Fruit fly (Drosophila melanogaster) whole organism, embryonic: ENCODE measurements around the gene CG34347.

Source experiments
- Ada2b ChIP-seq: fragments of 200-800 bp; sonication (Bioruptor generic); IDR thresholded peaks from 2 replicates; pipeline ENCODE4 v1.3.6; 2022; ENCODE audit warnings: missing biosample characterization, missing genetic modification characterization
- CG10543 ChIP-seq: fragments of 200-800 bp; sonication (Bioruptor generic); optimal IDR thresholded peaks from 3 replicates; lab custom pipeline; 2017; ENCODE audit warnings: missing biosample characterization, mild to moderate bottlenecking, missing genetic modification characterization, moderate library complexity
- CG11723 ChIP-seq: fragments of 200-800 bp; sonication (Bioruptor generic); optimal IDR thresholded peaks from 2 replicates; lab custom pipeline; 2017; ENCODE audit warnings: missing biosample characterization, mild to moderate bottlenecking, missing genetic modification characterization
- CG12071 ChIP-seq: fragments of 200-800 bp; sonication (Bioruptor generic); optimal IDR thresholded peaks from 3 replicates; lab custom pipeline; 2018; ENCODE audit warnings: missing biosample characterization, mild to moderate bottlenecking, missing genetic modification characterization
- CG12104 ChIP-seq: fragments of 200-800 bp; sonication (Bioruptor generic); optimal IDR thresholded peaks from 3 replicates; lab custom pipeline; 2016; ENCODE audit warnings: missing biosample characterization, missing genetic modification characterization
- CG1529 ChIP-seq: fragments of 200-800 bp; sonication (Bioruptor generic); optimal IDR thresholded peaks from 3 replicates; lab custom pipeline; 2018; ENCODE audit warnings: missing biosample characterization, missing genetic modification characterization
- CG15514 ChIP-seq: fragments of 200-800 bp; sonication (Bioruptor generic); optimal IDR thresholded peaks from 3 replicates; lab custom pipeline; 2017; ENCODE audit warnings: missing biosample characterization, missing genetic modification characterization, mild to moderate bottlenecking, moderate library complexity, missing genetic modification reagents
- CG15601 ChIP-seq: fragments of 200-800 bp; sonication (Bioruptor generic); optimal IDR thresholded peaks from 3 replicates; lab custom pipeline; 2019; ENCODE audit warnings: missing biosample characterization, mild to moderate bottlenecking, missing genetic modification characterization, moderate library complexity
- CG16815 ChIP-seq: fragments of 200-800 bp; sonication (Bioruptor generic); optimal IDR thresholded peaks from 3 replicates; lab custom pipeline; 2017; ENCODE audit warnings: missing biosample characterization, mild to moderate bottlenecking, missing genetic modification characterization
- CG16863 ChIP-seq: fragments of 200-800 bp; sonication (Bioruptor generic); optimal IDR thresholded peaks from 3 replicates; lab custom pipeline; 2016; ENCODE audit warnings: missing biosample characterization, missing genetic modification characterization
- CG17568 ChIP-seq: fragments of 200-800 bp; sonication (Bioruptor generic); optimal IDR thresholded peaks from 2 replicates; lab custom pipeline; 2018; ENCODE audit warnings: missing biosample characterization, mild to moderate bottlenecking, missing genetic modification characterization, moderate library complexity
- CG3065 ChIP-seq: fragments of 200-800 bp; sonication (Bioruptor generic); optimal IDR thresholded peaks from 2 replicates; lab custom pipeline; 2016; ENCODE audit warnings: missing biosample characterization, missing genetic modification characterization
- CG31388 ChIP-seq: fragments of 200-800 bp; sonication (Bioruptor generic); optimal IDR thresholded peaks from 2 replicates; lab custom pipeline; 2016; ENCODE audit warnings: missing biosample characterization, missing genetic modification characterization
- CG34224 ChIP-seq: fragments of 200-800 bp; sonication (Bioruptor generic); IDR thresholded peaks from 3 replicates; pipeline ENCODE4 v1.3.6; 2022; ENCODE audit warnings: missing biosample characterization, missing genetic modification characterization; ENCODE audit not compliant: partially characterized antibody
- CG3995 ChIP-seq: fragments of 200-800 bp; sonication (Bioruptor generic); optimal IDR thresholded peaks from 3 replicates; lab custom pipeline; 2016; ENCODE audit warnings: missing biosample characterization, missing genetic modification characterization
- CG43689 ChIP-seq: fragments of 200-800 bp; sonication (Bioruptor generic); IDR thresholded peaks from 2 replicates; pipeline ENCODE4 v1.3.6; 2022; ENCODE audit warnings: missing biosample characterization, missing genetic modification characterization
- CG4854 ChIP-seq: fragments of 200-800 bp; sonication (Bioruptor generic); optimal IDR thresholded peaks from 2 replicates; lab custom pipeline; 2016; ENCODE audit warnings: missing biosample characterization, missing genetic modification characterization, inconsistent platforms
- CG5180 ChIP-seq: fragments of 200-800 bp; sonication (Bioruptor generic); optimal IDR thresholded peaks from 3 replicates; lab custom pipeline; 2017; ENCODE audit warnings: missing biosample characterization, missing genetic modification characterization, mild to moderate bottlenecking, moderate library complexity, missing genetic modification reagents
- CG6254 ChIP-seq: fragments of 200-800 bp; sonication (Bioruptor generic); optimal IDR thresholded peaks from 3 replicates; lab custom pipeline; 2017; ENCODE audit warnings: mild to moderate bottlenecking, missing biosample characterization, missing genetic modification reagents, missing genetic modification characterization
- CG7271 ChIP-seq: fragments of 200-800 bp; sonication (Bioruptor generic); optimal IDR thresholded peaks from 2 replicates; lab custom pipeline; 2018; ENCODE audit warnings: missing biosample characterization, mild to moderate bottlenecking, missing genetic modification characterization, moderate library complexity
- CG7372 ChIP-seq: fragments of 200-800 bp; sonication (Bioruptor generic); IDR thresholded peaks from 2 replicates; pipeline ENCODE4 v1.3.6; 2022; ENCODE audit warnings: missing biosample characterization, missing genetic modification characterization
- CG7786 ChIP-seq: fragments of 200-800 bp; sonication (Bioruptor generic); optimal IDR thresholded peaks from 2 replicates; lab custom pipeline; 2016; ENCODE audit warnings: missing biosample characterization, missing genetic modification characterization
- CG9727 ChIP-seq: fragments of 200-800 bp; sonication (Bioruptor generic); optimal IDR thresholded peaks from 3 replicates; lab custom pipeline; 2017; ENCODE audit warnings: missing biosample characterization, mild to moderate bottlenecking, missing genetic modification characterization
- CG9876 ChIP-seq: fragments of 200-800 bp; sonication (Bioruptor generic); optimal IDR thresholded peaks from 2 replicates; lab custom pipeline; 2016; ENCODE audit warnings: missing biosample characterization, missing genetic modification characterization
- Camta ChIP-seq: fragments of 200-800 bp; sonication (Bioruptor generic); optimal IDR thresholded peaks from 2 replicates; lab custom pipeline; 2016; ENCODE audit warnings: missing biosample characterization, missing genetic modification characterization
- Chrac-16 ChIP-seq: fragments of 200-800 bp; sonication (Bioruptor generic); optimal IDR thresholded peaks from 3 replicates; lab custom pipeline; 2016; ENCODE audit warnings: missing biosample characterization, missing genetic modification characterization
- Dip2 ChIP-seq: fragments of 200-800 bp; sonication (Bioruptor generic); IDR thresholded peaks from 2 replicates; pipeline ENCODE4 v1.3.6; 2022; ENCODE audit warnings: missing biosample characterization, missing genetic modification characterization
- Doc3 ChIP-seq: fragments of 200-800 bp; sonication (Bioruptor generic); IDR thresholded peaks from 3 replicates; pipeline ENCODE4 v1.3.6; 2022; ENCODE audit warnings: missing biosample characterization, missing genetic modification characterization; ENCODE audit not compliant: partially characterized antibody
- E2f2 ChIP-seq: fragments of 200-800 bp; sonication (Bioruptor generic); IDR thresholded peaks from 2 replicates; pipeline ENCODE4 v1.3.6; 2022; ENCODE audit warnings: missing biosample characterization, missing genetic modification characterization
- Gug ChIP-seq: fragments of 200-800 bp; sonication (Bioruptor generic); IDR thresholded peaks from 4 replicates; pipeline ENCODE4 v1.3.6; 2022; ENCODE audit warnings: missing biosample characterization, missing genetic modification characterization
- HLH3B ChIP-seq: fragments of 200-800 bp; sonication (Bioruptor generic); IDR thresholded peaks from 2 replicates; pipeline ENCODE4 v1.3.6; 2022; ENCODE audit warnings: missing biosample characterization, missing genetic modification characterization
- HLHmδ ChIP-seq: fragments of 200-800 bp; sonication (Bioruptor generic); optimal IDR thresholded peaks from 2 replicates; lab custom pipeline; 2018; ENCODE audit warnings: missing biosample characterization, mild to moderate bottlenecking, missing genetic modification characterization, moderate library complexity
- Nf-YB ChIP-seq: fragments of 200-800 bp; sonication (Bioruptor generic); optimal IDR thresholded peaks from 3 replicates; lab custom pipeline; 2019; ENCODE audit warnings: missing biosample characterization, mild to moderate bottlenecking, missing genetic modification characterization, moderate library complexity
- TFAM ChIP-seq: fragments of 200-800 bp; sonication (Bioruptor generic); optimal IDR thresholded peaks from 2 replicates; lab custom pipeline; 2017; ENCODE audit warnings: missing biosample characterization, missing genetic modification characterization, inconsistent platforms
- Tbp ChIP-seq: fragments of >200 bp; optimal IDR thresholded peaks from 2 replicates; lab custom pipeline; 2018; ENCODE audit warnings: missing biosample characterization, missing genetic modification characterization
- btn ChIP-seq: fragments of 200-800 bp; sonication (Bioruptor generic); optimal IDR thresholded peaks from 2 replicates; lab custom pipeline; 2016; ENCODE audit warnings: missing biosample characterization, missing genetic modification characterization
- dan ChIP-seq: fragments of 200-800 bp; sonication (Bioruptor generic); IDR thresholded peaks from 2 replicates; pipeline ENCODE4 v1.3.6; 2022; ENCODE audit warnings: missing biosample characterization, missing genetic modification characterization
- dimm ChIP-seq: fragments of 200-800 bp; sonication (Bioruptor generic); IDR thresholded peaks from 2 replicates; pipeline ENCODE4 v1.3.6; 2022; ENCODE audit warnings: missing biosample characterization, missing genetic modification characterization
- dm ChIP-seq: fragments of 200-800 bp; sonication (Bioruptor generic); optimal IDR thresholded peaks from 3 replicates; lab custom pipeline; 2016; ENCODE audit warnings: missing biosample characterization, missing genetic modification characterization
- dpn ChIP-seq, 2 experiments: fragments of 200-800 bp; sonication (Bioruptor generic); optimal IDR thresholded peaks; 3 replicates each; lab custom pipeline; 2016; ENCODE audit warnings: missing biosample characterization in 2 of 2, missing genetic modification characterization in 2 of 2
- exex ChIP-seq: fragments of 200-800 bp; sonication (Bioruptor generic); optimal IDR thresholded peaks from 4 replicates; lab custom pipeline; 2018; ENCODE audit warnings: missing biosample characterization, mild to moderate bottlenecking, missing genetic modification characterization, moderate library complexity
- fd102C ChIP-seq: fragments of 200-800 bp; sonication (Bioruptor generic); optimal IDR thresholded peaks from 2 replicates; lab custom pipeline; 2018; ENCODE audit warnings: missing biosample characterization, mild to moderate bottlenecking, missing genetic modification characterization, moderate library complexity
- gsb-n ChIP-seq: fragments of 200-800 bp; sonication (Bioruptor generic); optimal IDR thresholded peaks from 3 replicates; lab custom pipeline; 2018; ENCODE audit warnings: missing biosample characterization, mild to moderate bottlenecking, missing genetic modification characterization
- kni ChIP-seq: fragments of 200-800 bp; sonication (Bioruptor generic); optimal IDR thresholded peaks from 3 replicates; lab custom pipeline; 2017; ENCODE audit warnings: mild to moderate bottlenecking, missing biosample characterization, missing genetic modification reagents, missing genetic modification characterization
- lilli ChIP-seq: fragments of 200-800 bp; sonication (Bioruptor generic); optimal IDR thresholded peaks from 3 replicates; lab custom pipeline; 2016; ENCODE audit warnings: missing biosample characterization, missing genetic modification characterization
- pum ChIP-seq: fragments of 200-800 bp; sonication (Bioruptor generic); optimal IDR thresholded peaks from 2 replicates; lab custom pipeline; 2016; ENCODE audit warnings: missing biosample characterization, missing genetic modification characterization
- toy ChIP-seq: fragments of 200-800 bp; sonication (Bioruptor generic); IDR thresholded peaks from 2 replicates; pipeline ENCODE4 v1.3.6; 2022; ENCODE audit warnings: missing biosample characterization, missing genetic modification characterization
- vnd ChIP-seq: fragments of 200-800 bp; sonication (Bioruptor generic); IDR thresholded peaks from 3 replicates; pipeline ENCODE4 v1.3.6; 2022; ENCODE audit warnings: missing biosample characterization, missing genetic modification characterization; ENCODE audit not compliant: partially characterized antibody
- wdn ChIP-seq: fragments of 200-800 bp; sonication (Bioruptor generic); IDR thresholded peaks from 2 replicates; pipeline ENCODE4 v1.3.6; 2022; ENCODE audit warnings: missing biosample characterization, missing genetic modification characterization

CG34347 gene

dm6 chr3R:31404499-31405276 lies 93.7 kb downstream of the CG34347 start, which contains the start of gene Gprk2 (continued):
- TF ChIP-seq CG6254 (GFP tag; lab: Kevin White, UChicago) = peak; percentile 98
- TF ChIP-seq CG31388 (GFP tag; lab: Kevin White, UChicago) = peak; percentile 100
- peak; percentile 100 for TF ChIP-seq lilli (GFP tag; lab: Kevin White, UChicago)
- TF ChIP-seq Chrac-16 (GFP tag; lab: Kevin White, UChicago) = peak; percentile 100
- TF ChIP-seq CG15601 (tag; lab: Kevin White, UChicago) = peak; percentile 99
- peak; percentile 93 for TF ChIP-seq Nf-YB
- TF ChIP-seq Ada2b (GFP tag; lab: Robert Waterston, UW) = peak; percentile 100
- TF ChIP-seq CG16863 (GFP tag; lab: Kevin White, UChicago) = peak; percentile 100
- peak; percentile 99 for TF ChIP-seq CG3065 (GFP tag; lab: Kevin White, UChicago)
- TF ChIP-seq CG12071 = peak; percentile 100
- peak; percentile 100 for TF ChIP-seq btn (GFP tag; lab: Kevin White, UChicago)
- peak; percentile 100 for TF ChIP-seq CG7786
- peak; percentile 100 for TF ChIP-seq dm (GFP tag; lab: Kevin White, UChicago)
- peak; percentile 100 for TF ChIP-seq gsb-n (tag; lab: Kevin White, UChicago)
- TF ChIP-seq toy = peak; percentile 99
- peak; percentile 95 for TF ChIP-seq fd102C (GFP tag; lab: Kevin White, UChicago)
- TF ChIP-seq CG15514 = peak; percentile 96
- peak; percentile 100 for TF ChIP-seq CG43689 (GFP tag; lab: Robert Waterston, UW)
- TF ChIP-seq dpn (GFP tag; optimal IDR thresholded peaks at IDR 0.05; lab: Kevin White, UChicago) = peak; percentile 100
- TF ChIP-seq CG11723 (GFP tag; lab: Kevin White, UChicago) = peak; percentile 99
- peak; percentile 100 for TF ChIP-seq CG1529 (GFP tag; lab: Kevin White, UChicago)
- peak; percentile 75 for TF ChIP-seq Tbp
- TF ChIP-seq CG10543 = peak; percentile 62
- peak; percentile 100 for TF ChIP-seq wdn (GFP tag; lab: Robert Waterston, UW)
- peak; percentile 95 for TF ChIP-seq CG7271 (tag; lab: Kevin White, UChicago)
- TF ChIP-seq CG3995 = peak; percentile 88
- peak; percentile 99 for TF ChIP-seq CG16815
- no peak for TF ChIP-seq vnd (GFP tag; lab: Robert Waterston, UW)
- peak; percentile 99 for TF ChIP-seq dan (GFP tag; lab: Robert Waterston, UW)
- peak; percentile 97 for TF ChIP-seq TFAM
- peak; percentile 99 for TF ChIP-seq CG12104 (GFP tag; lab: Kevin White, UChicago)
- TF ChIP-seq CG34224 (GFP tag; lab: Robert Waterston, UW) = no peak; the same call in 2 of the 3 replicates
- peak; percentile 100 for TF ChIP-seq CG9727 (GFP tag; lab: Kevin White, UChicago)
- peak; percentile 96 for TF ChIP-seq exex (tag; lab: Kevin White, UChicago)
- TF ChIP-seq Gug = peak; percentile 100
- peak; percentile 100 for TF ChIP-seq CG4854 (GFP tag; lab: Kevin White, UChicago)
- peak; percentile 100 for TF ChIP-seq Camta (GFP tag; lab: Kevin White, UChicago)
- TF ChIP-seq pum (GFP tag; lab: Kevin White, UChicago) = peak; percentile 100
- TF ChIP-seq CG7372 (GFP tag; lab: Robert Waterston, UW) = peak; percentile 100
- TF ChIP-seq HLH3B (GFP tag; lab: Robert Waterston, UW) = peak; percentile 100
- TF ChIP-seq CG5180 = peak; percentile 94
- TF ChIP-seq CG9876 (GFP tag; lab: Kevin White, UChicago) = peak; percentile 99
- no peak for TF ChIP-seq Doc3 (GFP tag; lab: Robert Waterston, UW)
- peak; percentile 100 for TF ChIP-seq CG17568 (GFP tag; lab: Kevin White, UChicago)
- TF ChIP-seq Dip2 (GFP tag; lab: Robert Waterston, UW) = peak; percentile 82
- peak; percentile 16 for TF ChIP-seq kni (GFP tag; lab: Kevin White, UChicago)
- peak; percentile 96 for TF ChIP-seq E2f2 (GFP tag; lab: Robert Waterston, UW)
- TF ChIP-seq HLHmδ (GFP tag; lab: Kevin White, UChicago) = no peak
- peak; percentile 100 for TF ChIP-seq dimm (GFP tag; lab: Robert Waterston, UW)
